Fruit fly (Drosophila melanogaster) S2 (cell line): Measurements from ENCODE around the gene CG15812.

Source experiments
- CG8478 ChIP-seq: fragments of >200 bp; optimal IDR thresholded peaks from 2 replicates; lab custom pipeline; 2018
- CTCF ChIP-seq, 2 experiments: fragments of >200 bp; optimal IDR thresholded peaks; 2 replicates each; lab custom pipeline; 2018

Gene CG15812

dm6 chr3L:3206263-3206662, 46.5 kb downstream of the CG15812 start, which contains the start of gene CG33160:
TSS of gene CG33160 (minus strand) at chr3L:3206363.
- no peak for TF ChIP-seq CTCF (optimal IDR thresholded peaks at IDR 0.05; lab: Kevin White, UChicago)

dm6 chr3L:3208895-3209294, 49.1 kb downstream of the CG15812 start, which contains the start of the genes CG32269 and CG32270:
TSS of gene CG32269 (minus strand) at chr3L:3208985.
TSS of gene CG32270 (minus strand) at chr3L:3208985.
- TF ChIP-seq CG8478 (lab: Kevin White, UChicago) (no peak), CTCF (optimal IDR thresholded peaks at IDR 0.05; lab: Kevin White, UChicago) (no peak)
